Fruit fly (Drosophila melanogaster): ENCODE measurements around the gene Cyt-c1.

DNA sequence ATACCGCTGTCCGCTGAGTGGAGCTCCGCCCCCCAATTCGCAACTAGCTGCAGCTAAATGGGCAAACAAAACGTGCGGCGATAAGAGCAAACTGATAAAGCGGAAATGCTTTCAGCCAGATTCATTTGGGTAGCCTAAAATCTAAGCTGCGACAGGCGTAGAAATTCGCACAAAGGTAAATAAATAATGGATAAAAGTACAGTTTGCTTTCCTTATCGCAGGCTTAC is 4.3 kb upstream of the Cyt-c1 start, which contains the start of gene lama:
- TF ChIP-seq CG6854 (GFP tag; optimal IDR thresholded peaks at IDR 0.05) (no peak), CG10631 (GFP tag; optimal IDR thresholded peaks at IDR 0.05) (no peak), CG6792 (GFP tag; optimal IDR thresholded peaks at IDR 0.05) (no peak), CG1621 (tag; optimal IDR thresholded peaks at IDR 0.05) (no peak), CG11902 (GFP tag; optimal IDR thresholded peaks at IDR 0.05) (no peak), Sox15 (GFP tag; optimal IDR thresholded peaks at IDR 0.05) (no peak), Ets21C (GFP tag; optimal IDR thresholded peaks at IDR 0.05) (no peak), CG8119 (GFP tag; IDR thresholded peaks at IDR 0.05) (no peak), CG6276 (GFP tag; optimal IDR thresholded peaks at IDR 0.05) (no peak), CG8319 (GFP tag; optimal IDR thresholded peaks at IDR 0.05) (no peak)
